Fruit fly (Drosophila melanogaster) whole organism, embryonic: ENCODE results near the gene REG.
A peak's percentile ranks its signal among the peaks of the same experiment; 100 is the strongest.

ENCODE experiments used
- Aef1 ChIP-seq: fragments of 200-800 bp; sonication (Bioruptor generic); IDR thresholded peaks from 3 replicates; pipeline ENCODE4 v1.3.6; 2022; ENCODE audit warnings: missing biosample characterization, missing genetic modification characterization
- Atf-2 ChIP-seq: fragments of 200-800 bp; sonication (Bioruptor generic); optimal IDR thresholded peaks from 2 replicates; lab custom pipeline; 2016; ENCODE audit warnings: missing biosample characterization, missing genetic modification characterization
- Atf6 ChIP-seq: fragments of 200-800 bp; sonication (Bioruptor generic); IDR thresholded peaks from 2 replicates; pipeline ENCODE4 v1.3.6; 2022; ENCODE audit warnings: missing biosample characterization, missing genetic modification characterization
- CG10147 ChIP-seq: fragments of 200-800 bp; sonication (Bioruptor generic); optimal IDR thresholded peaks from 2 replicates; lab custom pipeline; 2019; ENCODE audit warnings: missing biosample characterization, mild to moderate bottlenecking, missing genetic modification characterization, moderate library complexity
- CG10979 ChIP-seq: fragments of 200-800 bp; sonication (Bioruptor generic); optimal IDR thresholded peaks from 2 replicates; lab custom pipeline; 2018; ENCODE audit warnings: missing biosample characterization, mild to moderate bottlenecking, missing genetic modification characterization, moderate library complexity
- CG15073 ChIP-seq: fragments of 200-800 bp; sonication (Bioruptor generic); optimal IDR thresholded peaks from 2 replicates; lab custom pipeline; 2016; ENCODE audit warnings: missing biosample characterization, missing genetic modification characterization
- CG1529 ChIP-seq: fragments of 200-800 bp; sonication (Bioruptor generic); optimal IDR thresholded peaks from 3 replicates; lab custom pipeline; 2018; ENCODE audit warnings: missing biosample characterization, missing genetic modification characterization
- CG15696 ChIP-seq: fragments of 200-800 bp; sonication (Bioruptor generic); optimal IDR thresholded peaks from 2 replicates; lab custom pipeline; 2019; ENCODE audit warnings: missing biosample characterization, mild to moderate bottlenecking, missing genetic modification characterization, moderate library complexity
- CG1647 ChIP-seq: fragments of 200-800 bp; sonication (Bioruptor generic); optimal IDR thresholded peaks from 3 replicates; lab custom pipeline; 2016; ENCODE audit warnings: missing biosample characterization, missing genetic modification characterization
- CG17186 ChIP-seq: fragments of 200-800 bp; sonication (Bioruptor generic); optimal IDR thresholded peaks from 3 replicates; lab custom pipeline; 2017; ENCODE audit warnings: missing biosample characterization, missing genetic modification reagents, missing genetic modification characterization
- CG1792 ChIP-seq: fragments of 200-800 bp; sonication (Bioruptor generic); optimal IDR thresholded peaks from 2 replicates; lab custom pipeline; 2016; ENCODE audit warnings: missing biosample characterization, missing genetic modification characterization
- CG2875 ChIP-seq: fragments of 200-800 bp; sonication (Bioruptor generic); optimal IDR thresholded peaks from 2 replicates; lab custom pipeline; 2017; ENCODE audit warnings: missing biosample characterization, mild to moderate bottlenecking, missing genetic modification characterization, missing genetic modification reagents
- CG2889 ChIP-seq: fragments of 200-800 bp; sonication (Bioruptor generic); IDR thresholded peaks from 3 replicates; pipeline ENCODE4 v1.3.6; 2022; ENCODE audit warnings: missing biosample characterization, missing genetic modification characterization
- CG31441 ChIP-seq: fragments of 200-800 bp; sonication (Bioruptor generic); IDR thresholded peaks from 2 replicates; pipeline ENCODE4 v1.3.6; 2022; ENCODE audit warnings: missing biosample characterization, missing genetic modification characterization
- CG4404 ChIP-seq: fragments of 200-800 bp; sonication (Bioruptor generic); IDR thresholded peaks from 2 replicates; pipeline ENCODE4 v1.3.6; 2022; ENCODE audit warnings: missing biosample characterization, missing genetic modification characterization
- CG4730 ChIP-seq: fragments of 200-800 bp; sonication (Bioruptor generic); IDR thresholded peaks from 2 replicates; pipeline ENCODE4 v1.3.6; 2022; ENCODE audit warnings: missing biosample characterization, missing genetic modification characterization
- CG4820 ChIP-seq: fragments of 200-800 bp; sonication (Bioruptor generic); optimal IDR thresholded peaks from 3 replicates; lab custom pipeline; 2016; ENCODE audit warnings: missing biosample characterization, missing genetic modification characterization
- CG6683 ChIP-seq: fragments of 200-800 bp; sonication (Bioruptor generic); optimal IDR thresholded peaks from 2 replicates; lab custom pipeline; 2017; ENCODE audit warnings: missing biosample characterization, mild to moderate bottlenecking, missing genetic modification characterization, missing genetic modification reagents
- CG6689 ChIP-seq: fragments of 200-800 bp; sonication (Bioruptor generic); IDR thresholded peaks from 2 replicates; pipeline ENCODE4 v1.3.6; 2022; ENCODE audit warnings: missing biosample characterization, missing genetic modification characterization
- CG6765 ChIP-seq: fragments of 200-800 bp; sonication (Bioruptor generic); optimal IDR thresholded peaks from 3 replicates; lab custom pipeline; 2017; ENCODE audit warnings: missing biosample characterization, mild to moderate bottlenecking, missing genetic modification characterization
- CG8359 ChIP-seq: fragments of 200-800 bp; sonication (Bioruptor generic); optimal IDR thresholded peaks from 2 replicates; lab custom pipeline; 2017; ENCODE audit warnings: missing biosample characterization, mild to moderate bottlenecking, missing genetic modification characterization, borderline replicate concordance
- CG9727 ChIP-seq: fragments of 200-800 bp; sonication (Bioruptor generic); optimal IDR thresholded peaks from 3 replicates; lab custom pipeline; 2017; ENCODE audit warnings: missing biosample characterization, mild to moderate bottlenecking, missing genetic modification characterization
- CHES-1-like ChIP-seq: fragments of 200-800 bp; sonication (Bioruptor generic); optimal IDR thresholded peaks from 2 replicates; lab custom pipeline; 2016; ENCODE audit warnings: missing biosample characterization, missing genetic modification characterization
- CTCF ChIP-seq: fragments of 200-800 bp; sonication (Bioruptor generic); optimal IDR thresholded peaks from 2 replicates; lab custom pipeline; 2017; ENCODE audit warnings: missing biosample characterization, mild to moderate bottlenecking, missing genetic modification characterization, moderate library complexity
- CoRest ChIP-seq: fragments of 200-800 bp; sonication (Bioruptor generic); optimal IDR thresholded peaks from 3 replicates; lab custom pipeline; 2018; ENCODE audit warnings: missing biosample characterization, mild to moderate bottlenecking, missing genetic modification characterization, moderate library complexity
- Hmr ChIP-seq: fragments of 200-800 bp; sonication (Bioruptor generic); optimal IDR thresholded peaks from 3 replicates; lab custom pipeline; 2017; ENCODE audit warnings: mild to moderate bottlenecking, missing biosample characterization, missing genetic modification reagents, missing genetic modification characterization
- Meics ChIP-seq: fragments of 200-800 bp; sonication (Bioruptor generic); optimal IDR thresholded peaks from 2 replicates; lab custom pipeline; 2017; ENCODE audit warnings: missing biosample characterization, mild to moderate bottlenecking, missing genetic modification characterization
- Optix ChIP-seq: fragments of 200-800 bp; sonication (Bioruptor generic); IDR thresholded peaks from 3 replicates; pipeline ENCODE4 v1.3.6; 2022; ENCODE audit warnings: missing biosample characterization, missing genetic modification characterization
- br ChIP-seq: fragments of >200 bp; optimal IDR thresholded peaks from 2 replicates; lab custom pipeline; 2017
- bsh ChIP-seq, 2 experiments: fragments of 200-800 bp; sonication (Bioruptor generic); optimal IDR thresholded peaks; 2 replicates each; lab custom pipeline; 2017 to 2018; ENCODE audit warnings: mild to moderate bottlenecking in 2 of 2, missing biosample characterization in 2 of 2, missing genetic modification characterization in 2 of 2, moderate library complexity in 1 of 2
- cas ChIP-seq: fragments of 200-800 bp; sonication (Bioruptor generic); IDR thresholded peaks from 2 replicates; pipeline ENCODE4 v1.3.6; 2022; ENCODE audit warnings: missing biosample characterization, missing genetic modification characterization
- chinmo ChIP-seq: fragments of 200-800 bp; sonication (Bioruptor generic); IDR thresholded peaks from 4 replicates; pipeline ENCODE4 v1.3.6; 2022; ENCODE audit warnings: missing biosample characterization, missing genetic modification characterization; ENCODE audit not compliant: partially characterized antibody
- corto ChIP-seq: fragments of 200-800 bp; sonication (Bioruptor generic); optimal IDR thresholded peaks from 2 replicates; lab custom pipeline; 2016; ENCODE audit warnings: missing biosample characterization, mild to moderate bottlenecking, missing genetic modification characterization, moderate library complexity
- crc ChIP-seq: fragments of 200-800 bp; sonication (Bioruptor generic); optimal IDR thresholded peaks from 2 replicates; lab custom pipeline; 2016; ENCODE audit warnings: missing biosample characterization, missing genetic modification characterization
- da ChIP-seq: fragments of 200-800 bp; sonication (Bioruptor generic); optimal IDR thresholded peaks from 2 replicates; lab custom pipeline; 2016; ENCODE audit warnings: missing biosample characterization, missing genetic modification characterization
- gem ChIP-seq: fragments of 200-800 bp; sonication (Bioruptor generic); optimal IDR thresholded peaks from 2 replicates; lab custom pipeline; 2019; ENCODE audit warnings: missing biosample characterization, mild to moderate bottlenecking, missing genetic modification characterization, moderate library complexity
- grau ChIP-seq: fragments of 200-800 bp; optimal IDR thresholded peaks from 3 replicates; lab custom pipeline; 2019; ENCODE audit warnings: missing biosample characterization, mild to moderate bottlenecking, missing genetic modification characterization, moderate library complexity
- ham ChIP-seq: fragments of 200-800 bp; sonication (Bioruptor generic); IDR thresholded peaks from 2 replicates; pipeline ENCODE4 v1.3.6; 2022; ENCODE audit warnings: missing biosample characterization, missing genetic modification characterization
- hb ChIP-seq: fragments of 200-800 bp; sonication (Bioruptor generic); IDR thresholded peaks from 3 replicates; pipeline ENCODE4 v1.3.6; 2022; ENCODE audit warnings: missing biosample characterization, missing genetic modification characterization; ENCODE audit not compliant: partially characterized antibody
- jumu ChIP-seq: fragments of 200-800 bp; sonication (Bioruptor generic); optimal IDR thresholded peaks from 3 replicates; lab custom pipeline; 2016; ENCODE audit warnings: missing biosample characterization, missing genetic modification characterization
- ken ChIP-seq: fragments of 200-800 bp; sonication (Bioruptor generic); IDR thresholded peaks from 3 replicates; pipeline ENCODE4 v1.3.6; 2022; ENCODE audit warnings: missing biosample characterization, missing genetic modification characterization
- lab ChIP-seq: fragments of 200-800 bp; sonication (Bioruptor generic); optimal IDR thresholded peaks from 3 replicates; lab custom pipeline; 2017; ENCODE audit warnings: missing biosample characterization, missing genetic modification characterization, mild to moderate bottlenecking, moderate library complexity, missing genetic modification reagents
- lmd ChIP-seq: fragments of 200-800 bp; sonication (Bioruptor generic); IDR thresholded peaks from 2 replicates; pipeline ENCODE4 v1.3.6; 2022; ENCODE audit warnings: missing biosample characterization, missing genetic modification characterization
- pnt ChIP-seq: fragments of 200-800 bp; sonication (Bioruptor generic); optimal IDR thresholded peaks from 3 replicates; lab custom pipeline; 2016; ENCODE audit warnings: missing biosample characterization, missing genetic modification characterization
- sc ChIP-seq, 3 experiments: fragments of >200 bp in 2 of 3; fragments of 200-800 bp in 1 of 3; sonication (Bioruptor generic) in 1 of 3; optimal IDR thresholded peaks; 2 replicates in 2 of 3; 3 replicates in 1 of 3; lab custom pipeline; 2017; ENCODE audit warnings: mild to moderate bottlenecking in 1 of 3, missing biosample characterization in 1 of 3, missing genetic modification characterization in 1 of 3, missing genetic modification reagents in 1 of 3
- scrt ChIP-seq: fragments of 200-800 bp; sonication (Bioruptor generic); optimal IDR thresholded peaks from 2 replicates; lab custom pipeline; 2018; ENCODE audit warnings: missing biosample characterization, mild to moderate bottlenecking, missing genetic modification characterization, moderate library complexity
- tgo ChIP-seq: fragments of 200-800 bp; sonication (Bioruptor generic); IDR thresholded peaks from 3 replicates; pipeline ENCODE4 v1.3.6; 2022; ENCODE audit warnings: missing biosample characterization, missing genetic modification characterization
- toy ChIP-seq: fragments of 200-800 bp; sonication (Bioruptor generic); IDR thresholded peaks from 2 replicates; pipeline ENCODE4 v1.3.6; 2022; ENCODE audit warnings: missing biosample characterization, missing genetic modification characterization
- trh ChIP-seq: fragments of 200-800 bp; sonication (Bioruptor generic); optimal IDR thresholded peaks from 2 replicates; lab custom pipeline; 2016; ENCODE audit warnings: missing biosample characterization, missing genetic modification characterization
- ttk ChIP-seq: fragments of 200-800 bp; sonication (Bioruptor generic); IDR thresholded peaks from 2 replicates; pipeline ENCODE4 v2.1.2; 2022; ENCODE audit warnings: missing biosample characterization, missing genetic modification characterization

REG gene

DNA sequence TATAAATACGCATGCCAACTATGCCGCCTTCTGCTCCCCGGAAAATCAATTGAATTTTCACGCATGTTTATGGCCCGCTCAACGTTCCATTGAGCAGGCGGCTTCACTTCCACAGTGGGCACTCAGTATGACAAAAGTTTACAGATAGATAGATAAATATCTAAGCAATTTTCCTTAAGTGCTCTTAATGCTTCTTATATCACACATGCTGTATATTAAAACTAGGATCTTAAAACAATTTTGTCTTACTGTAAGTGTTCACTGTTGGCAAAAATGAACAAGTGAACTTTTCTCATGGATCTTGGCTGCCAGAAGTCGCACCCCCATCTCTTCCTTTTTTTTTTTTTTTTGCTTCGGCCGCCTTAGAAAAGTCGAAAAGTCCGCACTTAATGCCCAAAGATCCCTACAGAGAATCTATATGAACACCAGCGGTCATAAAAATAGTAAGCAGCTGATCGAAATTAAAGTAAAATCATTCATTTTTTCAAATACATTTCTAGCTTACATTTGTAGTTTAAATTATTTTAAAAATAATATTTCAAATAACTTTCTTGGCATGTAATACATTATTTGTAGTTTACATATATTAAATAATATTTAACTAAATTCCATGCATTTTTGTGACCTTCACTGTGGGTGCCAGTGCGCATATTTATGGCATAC is 41.1 kb downstream of the REG start (continued):
- TF ChIP-seq ham (GFP tag; lab: Robert Waterston, UW) (no peak), cas (GFP tag; lab: Robert Waterston, UW) (no peak), Hmr (GFP tag; lab: Kevin White, UChicago) (peak; percentile 27), CG4730 (GFP tag; lab: Robert Waterston, UW) (peak; percentile 21; the same call in 1 of the 2 replicates), CG1792 (GFP tag; lab: Kevin White, UChicago) (peak; percentile 24), CG8359 (GFP tag; lab: Kevin White, UChicago) (no peak), CG4820 (GFP tag; lab: Kevin White, UChicago) (peak; percentile 12), Atf6 (0 out of 2 replicates have a peak, but pooled peaks have one; percentile 12), CTCF (GFP tag; lab: Kevin White, UChicago) (no peak), sc (optimal IDR thresholded peaks at IDR 0.05; lab: Kevin White, UChicago) (no peak), sc (GFP tag; optimal IDR thresholded peaks at IDR 0.05; lab: Kevin White, UChicago) (no peak), tgo (peak; percentile 57; the same call in 2 of the 3 replicates), CG17186 (GFP tag; lab: Kevin White, UChicago) (no peak), CG1529 (GFP tag; lab: Kevin White, UChicago) (no peak), CG6683 (no peak), CG2889 (GFP tag; lab: Robert Waterston, UW) (peak; percentile 46; the same call in 1 of the 3 replicates), CG1647 (GFP tag; lab: Kevin White, UChicago) (no peak), toy (GFP tag; lab: Robert Waterston, UW) (no peak), CG31441 (peak; percentile 69; the same call in 1 of the 2 replicates), ken (GFP tag; lab: Robert Waterston, UW) (peak; percentile 67), hb (no peak), grau (peak; percentile 87), lmd (peak; percentile 56), br (lab: Kevin White, UChicago) (no peak), Aef1 (GFP tag; lab: Robert Waterston, UW) (peak; percentile 51), da (GFP tag; lab: Kevin White, UChicago) (peak; percentile 2), CG9727 (GFP tag; lab: Kevin White, UChicago) (peak; percentile 33), CG6765 (GFP tag; lab: Kevin White, UChicago) (no peak), crc (GFP tag; lab: Kevin White, UChicago) (no peak), Atf-2 (GFP tag; lab: Kevin White, UChicago) (no peak), CG15696 (tag; lab: Kevin White, UChicago) (no peak), jumu (GFP tag; lab: Kevin White, UChicago) (peak; percentile 20), lab (GFP tag; lab: Kevin White, UChicago) (peak; percentile 18), Optix (peak; percentile 44; the same call in 1 of the 3 replicates), CG4404 (GFP tag; lab: Robert Waterston, UW) (no peak), CG10979 (tag; lab: Kevin White, UChicago) (peak; percentile 40), CG10147 (GFP tag; lab: Kevin White, UChicago) (no peak), gem (tag; lab: Kevin White, UChicago) (peak; percentile 62), CHES-1-like (peak; percentile 40), CG15073 (GFP tag; lab: Kevin White, UChicago) (no peak), CG6689 (GFP tag; lab: Robert Waterston, UW) (peak; percentile 50), ttk (GFP tag; lab: Robert Waterston, UW) (peak; percentile 58), CG2875 (GFP tag; lab: Kevin White, UChicago) (no peak), trh (no peak), bsh (GFP tag; optimal IDR thresholded peaks at IDR 0.05; lab: Kevin White, UChicago) (peak in 1 of 2 experiments; percentile 31), Meics (peak; percentile 31), chinmo (no peak), corto (no peak), pnt (GFP tag; lab: Kevin White, UChicago) (peak; percentile 20), CoRest (tag; lab: Kevin White, UChicago) (peak; percentile 42), scrt (GFP tag; lab: Kevin White, UChicago) (no peak)
